Worm (Caenorhabditis elegans) whole organism, L2 larva: Measurements from ENCODE around the gene D1054.10.

Source experiments
- ama-1 ChIP-seq: fragments of 150-350 bp; optimal IDR thresholded peaks from 2 replicates; lab custom pipeline; 2018; ENCODE audit warnings: inconsistent platforms
- blmp-1 ChIP-seq: sonication (generic microtip); optimal IDR thresholded peaks from 2 replicates; lab custom pipeline; 2017; ENCODE audit warnings: missing genetic modification characterization, mild to moderate bottlenecking, missing compliant biosample characterization, antibody characterized with exemption, moderate library complexity; ENCODE audit not compliant: insufficient read depth
- lsy-2 ChIP-seq, 2 experiments: fragments of 150-350 bp in 1 of 2; sonication (generic microtip) in 1 of 2; optimal IDR thresholded peaks; 2 replicates each; lab custom pipeline; 2014 to 2017; ENCODE audit warnings: missing biosample characterization in 2 of 2, missing genetic modification characterization in 2 of 2
- mdl-1 ChIP-seq, 2 experiments: fragments of 150-350 bp in 1 of 2; sonication (generic microtip) in 1 of 2; optimal IDR thresholded peaks; 2 replicates each; lab custom pipeline; 2017; ENCODE audit warnings: missing biosample characterization in 2 of 2, missing genetic modification characterization in 2 of 2
- nhr-11 ChIP-seq: fragments of 150-350 bp; optimal IDR thresholded peaks from 2 replicates; lab custom pipeline; 2014; ENCODE audit warnings: missing biosample characterization, missing genetic modification characterization
- nhr-12 ChIP-seq: fragments of 150-350 bp; optimal IDR thresholded peaks from 2 replicates; lab custom pipeline; 2014; ENCODE audit warnings: missing biosample characterization, missing genetic modification characterization
- skn-1 ChIP-seq: sonication (generic microtip); optimal IDR thresholded peaks from 2 replicates; lab custom pipeline; 2017; ENCODE audit warnings: missing biosample characterization, missing genetic modification characterization
- unc-39 ChIP-seq: fragments of 150-350 bp; optimal IDR thresholded peaks from 2 replicates; lab custom pipeline; 2014; ENCODE audit warnings: missing biosample characterization, missing genetic modification characterization

ce11 chrV:10762695-10763094 is 30.0 kb downstream of the D1054.10 start, which contains the start of gene sre-6:
- TF ChIP-seq skn-1 (tag; lab: Kevin White, UChicago) (no peak), nhr-12 (tag; lab: Kevin White, UChicago) (no peak), ama-1 (lab: Kevin White, UChicago) (no peak), nhr-11 (tag; lab: Kevin White, UChicago) (no peak), blmp-1 (tag; lab: Kevin White, UChicago) (no peak), mdl-1 (tag; optimal IDR thresholded peaks at IDR 0.05; lab: Kevin White, UChicago) (no peak), unc-39 (tag; lab: Kevin White, UChicago) (no peak), lsy-2 (tag; optimal IDR thresholded peaks at IDR 0.05; lab: Kevin White, UChicago) (no peak)
